Worm (Caenorhabditis elegans): ENCODE data around the gene asp-5.

asp-5 gene

ce11 chrV:8239928-8240327 lies 32.3 kb upstream of the asp-5 start, which contains the start of gene C16D9.3:
Gene C16D9.3, minus strand, starts transcription at chrV:8240028.
- TF ChIP-seq flh-1 (GFP tag; optimal IDR thresholded peaks at IDR 0.05) (no peak), ztf-11 (tag; optimal IDR thresholded peaks at IDR 0.05) (no peak), ham-2 (GFP tag; optimal IDR thresholded peaks at IDR 0.05) (no peak)

- TF ChIP-seq ceh-43 (GFP tag; optimal IDR thresholded peaks at IDR 0.05) = no peak
- no peak for TF ChIP-seq elt-3 (tag; optimal IDR thresholded peaks at IDR 0.05)
- no peak for TF ChIP-seq M03D4.4 (tag; optimal IDR thresholded peaks at IDR 0.05)
- TF ChIP-seq unc-120 (tag; optimal IDR thresholded peaks at IDR 0.05; ENCODE audit: poor library complexity, severe bottlenecking) = no peak
- TF ChIP-seq zip-8 (tag; optimal IDR thresholded peaks at IDR 0.05) = no peak
- no peak for TF ChIP-seq lsy-2 (tag; optimal IDR thresholded peaks at IDR 0.05)
- TF ChIP-seq ceh-39 (tag; optimal IDR thresholded peaks at IDR 0.05) = no peak
- no peak for TF ChIP-seq lin-32 (GFP tag; optimal IDR thresholded peaks at IDR 0.05)
- no peak for TF ChIP-seq ces-1 (GFP tag; optimal IDR thresholded peaks at IDR 0.05)
- TF ChIP-seq blmp-1 (tag; optimal IDR thresholded peaks at IDR 0.05) = no peak
- no peak for TF ChIP-seq ztf-11 (tag; optimal IDR thresholded peaks at IDR 0.05)
- TF ChIP-seq mls-2 (tag; optimal IDR thresholded peaks at IDR 0.05) = no peak
- TF ChIP-seq elt-1 (tag; optimal IDR thresholded peaks at IDR 0.05; ENCODE audit: borderline replicate concordance, insufficient read depth) = no peak
- no peak for TF ChIP-seq lin-13 (tag; optimal IDR thresholded peaks at IDR 0.05)
Measured at ce11 chrV:8242798-8243197, 29.4 kb upstream of the asp-5 start, which contains the start of gene C16D9.4. Gene C16D9.4, minus strand, starts transcription at chrV:8242898.

- TF ChIP-seq sem-2 (GFP tag; optimal IDR thresholded peaks at IDR 0.05) (no peak), lin-32 (GFP tag; optimal IDR thresholded peaks at IDR 0.05) (no peak), lin-13 (tag; optimal IDR thresholded peaks at IDR 0.05) (no peak), nhr-237 (tag; optimal IDR thresholded peaks at IDR 0.05) (no peak), nhr-2 (tag; optimal IDR thresholded peaks at IDR 0.05) (no peak), bed-3 (GFP tag; optimal IDR thresholded peaks at IDR 0.05) (no peak), ham-2 (GFP tag; optimal IDR thresholded peaks at IDR 0.05) (no peak), blmp-1 (tag; optimal IDR thresholded peaks at IDR 0.05) (no peak), cnd-1 (tag; optimal IDR thresholded peaks at IDR 0.05) (no peak), hlh-1 (tag; optimal IDR thresholded peaks at IDR 0.05) (no peak), mls-2 (tag; optimal IDR thresholded peaks at IDR 0.05) (no peak), mep-1 (tag; optimal IDR thresholded peaks at IDR 0.05) (no peak)
Measured at ce11 chrV:8243201-8243600, 29.0 kb upstream of the asp-5 start.

- TF ChIP-seq unc-120 (tag; optimal IDR thresholded peaks at IDR 0.05; ENCODE audit: poor library complexity, severe bottlenecking) (no peak), flh-1 (GFP tag; optimal IDR thresholded peaks at IDR 0.05) (no peak), nhr-237 (tag; optimal IDR thresholded peaks at IDR 0.05) (no peak), zip-8 (tag; optimal IDR thresholded peaks at IDR 0.05) (no peak), cnd-1 (tag; optimal IDR thresholded peaks at IDR 0.05) (no peak), pha-4 (tag; optimal IDR thresholded peaks at IDR 0.05) (no peak), elt-1 (tag; optimal IDR thresholded peaks at IDR 0.05; ENCODE audit: borderline replicate concordance, insufficient read depth) (no peak)
Measured at ce11 chrV:8245457-8245856, 26.7 kb upstream of the asp-5 start, which contains the start of gene C16D9.5. Gene C16D9.5, minus strand, starts transcription at chrV:8245557.

ce11 chrV:8247311-8248105 lies 24.7 kb upstream of the asp-5 start:
- TF ChIP-seq snpc-4 (tag; optimal IDR thresholded peaks at IDR 0.05) (no peak), ceh-83 (GFP tag; optimal IDR thresholded peaks at IDR 0.05) (peak; percentile 71), cnd-1 (tag; optimal IDR thresholded peaks at IDR 0.05) (no peak), M03D4.4 (tag; optimal IDR thresholded peaks at IDR 0.05) (no peak), nhr-76 (tag; optimal IDR thresholded peaks at IDR 0.05) (no peak), hlh-1 (tag; optimal IDR thresholded peaks at IDR 0.05) (peak; percentile 43), drap-1 (GFP tag; optimal IDR thresholded peaks at IDR 0.05) (no peak)

- no peak for TF ChIP-seq mep-1 (tag; optimal IDR thresholded peaks at IDR 0.05)
- no peak for TF ChIP-seq elt-1 (tag; optimal IDR thresholded peaks at IDR 0.05; ENCODE audit: borderline replicate concordance, insufficient read depth)
- TF ChIP-seq unc-39 (tag; optimal IDR thresholded peaks at IDR 0.05) = no peak
- TF ChIP-seq cnd-1 (tag; optimal IDR thresholded peaks at IDR 0.05) = no peak
- no peak for TF ChIP-seq ham-2 (GFP tag; optimal IDR thresholded peaks at IDR 0.05)
- no peak for TF ChIP-seq flh-1 (GFP tag; optimal IDR thresholded peaks at IDR 0.05)
- no peak for TF ChIP-seq nhr-12 (tag; optimal IDR thresholded peaks at IDR 0.05)
Measured at ce11 chrV:8250208-8250607, 22.0 kb upstream of the asp-5 start, which contains the start of gene C16D9.6. Gene C16D9.6, minus strand, starts transcription at chrV:8250308.
